Worm (Caenorhabditis elegans) whole organism, L1 larva: ENCODE results near the gene F40F12.9.

ENCODE experiments used
- C04F5.9 ChIP-seq: sonication (generic microtip); optimal IDR thresholded peaks from 2 replicates; lab custom pipeline; 2016; ENCODE audit warnings: missing genetic modification characterization, missing compliant biosample characterization
- C16A3.4 ChIP-seq: fragments of 150-350 bp; optimal IDR thresholded peaks from 2 replicates; lab custom pipeline; 2014; ENCODE audit warnings: missing biosample characterization, missing genetic modification characterization
- C34B4.2 ChIP-seq: sonication (generic microtip); optimal IDR thresholded peaks from 2 replicates; lab custom pipeline; 2017; ENCODE audit warnings: mild to moderate bottlenecking, missing genetic modification characterization, missing compliant biosample characterization
- alr-1 ChIP-seq: fragments of 200-800 bp; sonication (Bioruptor generic); optimal IDR thresholded peaks from 2 replicates; lab custom pipeline; 2018; ENCODE audit warnings: borderline replicate concordance, mild to moderate bottlenecking, missing genetic modification characterization, missing compliant biosample characterization
- aly-2 ChIP-seq: fragments of 150-350 bp; optimal IDR thresholded peaks from 2 replicates; lab custom pipeline; 2014; ENCODE audit warnings: missing biosample characterization, missing genetic modification characterization
- ama-1 ChIP-seq: fragments of 150-350 bp; optimal IDR thresholded peaks from 2 replicates; lab custom pipeline; 2014
- blmp-1 ChIP-seq: fragments of 150-350 bp; optimal IDR thresholded peaks from 2 replicates; lab custom pipeline; 2014; ENCODE audit warnings: missing biosample characterization, missing genetic modification characterization
- ceh-63 ChIP-seq: fragments of 200-800 bp; sonication (Bioruptor generic); optimal IDR thresholded peaks from 2 replicates; lab custom pipeline; 2018; ENCODE audit warnings: mild to moderate bottlenecking, missing genetic modification characterization, missing compliant biosample characterization
- ceh-90 ChIP-seq: sonication (generic microtip); optimal IDR thresholded peaks from 2 replicates; lab custom pipeline; 2016; ENCODE audit warnings: missing genetic modification characterization, missing compliant biosample characterization
- ces-1 ChIP-seq: fragments of 150-350 bp; optimal IDR thresholded peaks from 2 replicates; lab custom pipeline; 2014; ENCODE audit warnings: missing biosample characterization, missing genetic modification reagents, missing genetic modification characterization
- dpl-1 ChIP-seq, 3 experiments: fragments of 150-350 bp in 2 of 3; sonication (generic microtip) in 1 of 3; optimal IDR thresholded peaks; 2 replicates each; lab custom pipeline; 2014 to 2017; ENCODE audit warnings: missing biosample characterization in 3 of 3, missing genetic modification characterization in 3 of 3, missing genetic modification reagents in 3 of 3
- dsc-1 ChIP-seq: sonication (generic microtip); optimal IDR thresholded peaks from 2 replicates; lab custom pipeline; 2016; ENCODE audit warnings: mild to moderate bottlenecking, missing genetic modification characterization, missing compliant biosample characterization
- efl-1 ChIP-seq, 4 experiments: fragments of 150-350 bp; optimal IDR thresholded peaks in 3 of 4; peaks in 1 of 4; 1 replicate in 1 of 4; 2 replicates in 3 of 4; lab custom pipeline; 2014; ENCODE audit warnings: missing biosample characterization in 2 of 4, missing genetic modification characterization in 2 of 4, missing genetic modification reagents in 2 of 4
- egl-13 ChIP-seq: sonication (generic microtip); optimal IDR thresholded peaks from 2 replicates; lab custom pipeline; 2016; ENCODE audit warnings: missing genotype, missing genetic modification reagents, missing genetic modification characterization, missing compliant biosample characterization
- egl-27 ChIP-seq, 2 experiments: fragments of 150-350 bp in 1 of 2; sonication (generic microtip); optimal IDR thresholded peaks; 3 replicates each; lab custom pipeline; 2017 to 2018; ENCODE audit warnings: missing biosample characterization in 2 of 2, missing genetic modification characterization in 2 of 2, missing genetic modification reagents in 2 of 2
- elt-2 ChIP-seq: sonication (generic microtip); optimal IDR thresholded peaks from 2 replicates; lab custom pipeline; 2016; ENCODE audit warnings: missing genetic modification characterization, mild to moderate bottlenecking, inconsistent platforms, missing compliant biosample characterization, missing genetic modification reagents
- elt-3 ChIP-seq, 6 experiments: fragments of 150-350 bp in 1 of 6; sonication (generic microtip); optimal IDR thresholded peaks; 2 replicates each; lab custom pipeline; 2017 to 2018; ENCODE audit warnings: missing biosample characterization in 6 of 6, missing genetic modification characterization in 6 of 6, inconsistent platforms in 1 of 6
- fkh-10 ChIP-seq: sonication (generic microtip); optimal IDR thresholded peaks from 2 replicates; lab custom pipeline; 2017; ENCODE audit warnings: missing biosample characterization, missing genetic modification reagents, missing genetic modification characterization
- fkh-4 ChIP-seq: sonication (generic microtip); optimal IDR thresholded peaks from 2 replicates; lab custom pipeline; 2016; ENCODE audit warnings: missing compliant biosample characterization, missing genetic modification characterization, borderline replicate concordance
- fkh-8 ChIP-seq: sonication (generic microtip); optimal IDR thresholded peaks from 2 replicates; lab custom pipeline; 2016; ENCODE audit warnings: mild to moderate bottlenecking, missing genetic modification characterization, missing compliant biosample characterization
- fos-1 ChIP-seq: fragments of 150-350 bp; optimal IDR thresholded peaks from 2 replicates; lab custom pipeline; 2014; ENCODE audit warnings: missing biosample characterization, missing genetic modification characterization
- grh-1 ChIP-seq: fragments of 200-800 bp; sonication (Bioruptor generic); IDR thresholded peaks from 2 replicates; pipeline ENCODE4 v1.3.6; 2022; ENCODE audit warnings: missing genetic modification reagents, missing genetic modification characterization, missing compliant biosample characterization
- hlh-4 ChIP-seq: sonication (generic microtip); optimal IDR thresholded peaks from 2 replicates; lab custom pipeline; 2016; ENCODE audit warnings: mild to moderate bottlenecking, missing genetic modification characterization, missing compliant biosample characterization
- hpl-2 ChIP-seq: fragments of 150-350 bp; optimal IDR thresholded peaks from 2 replicates; lab custom pipeline; 2014; ENCODE audit warnings: missing biosample characterization, missing genetic modification reagents, missing genetic modification characterization
- isw-1 ChIP-seq: fragments of 200-800 bp; sonication (Bioruptor generic); IDR thresholded peaks from 2 replicates; pipeline ENCODE4 v1.3.6; 2022; ENCODE audit warnings: missing genetic modification characterization, missing compliant biosample characterization
- lin-35 ChIP-seq, 2 experiments: fragments of 150-350 bp; optimal IDR thresholded peaks; 2 replicates each; lab custom pipeline; 2014; ENCODE audit warnings: missing biosample characterization in 2 of 2, missing genetic modification characterization in 2 of 2, missing genetic modification reagents in 2 of 2
- lin-39 ChIP-seq: fragments of 150-350 bp; optimal IDR thresholded peaks from 2 replicates; lab custom pipeline; 2014; ENCODE audit warnings: missing biosample characterization, missing genetic modification reagents, missing genetic modification characterization
- mab-9 ChIP-seq: fragments of 200-800 bp; sonication (Bioruptor generic); IDR thresholded peaks from 2 replicates; pipeline ENCODE4 v1.3.6; 2022; ENCODE audit warnings: missing genetic modification reagents, missing genetic modification characterization, missing compliant biosample characterization
- mdl-1 ChIP-seq, 2 experiments: fragments of 150-350 bp; optimal IDR thresholded peaks; 2 replicates each; lab custom pipeline; 2014 to 2017; ENCODE audit warnings: missing biosample characterization in 2 of 2, missing genetic modification characterization in 2 of 2, inconsistent platforms in 1 of 2
- mef-2 ChIP-seq: fragments of 150-350 bp; optimal IDR thresholded peaks from 2 replicates; lab custom pipeline; 2014; ENCODE audit warnings: missing biosample characterization, missing genetic modification characterization
- nhr-12 ChIP-seq: sonication (generic microtip); optimal IDR thresholded peaks from 2 replicates; lab custom pipeline; 2017; ENCODE audit warnings: missing biosample characterization, missing genetic modification characterization
- nhr-19 ChIP-seq: fragments of 200-800 bp; sonication (Bioruptor generic); conservative IDR thresholded peaks from 2 replicates; pipeline ENCODE4 v1.3.6; 2022; ENCODE audit warnings: missing genetic modification characterization, missing compliant biosample characterization
- nhr-71 ChIP-seq: sonication (generic microtip); optimal IDR thresholded peaks from 2 replicates; lab custom pipeline; 2016; ENCODE audit warnings: mild to moderate bottlenecking, missing genetic modification characterization, moderate library complexity, missing compliant biosample characterization
- nhr-76 ChIP-seq: sonication (generic microtip); optimal IDR thresholded peaks from 2 replicates; lab custom pipeline; 2017; ENCODE audit warnings: missing biosample characterization, missing genetic modification characterization
- nhr-84 ChIP-seq: sonication (generic microtip); optimal IDR thresholded peaks from 2 replicates; lab custom pipeline; 2017; ENCODE audit warnings: missing biosample characterization, missing genetic modification characterization
- nhr-85 ChIP-seq: sonication (generic microtip); peaks from one replicate; lab custom pipeline; 2016; ENCODE audit warnings: missing genetic modification characterization, inconsistent platforms, missing compliant biosample characterization
- pag-3 ChIP-seq: sonication (generic microtip); optimal IDR thresholded peaks from 2 replicates; lab custom pipeline; 2017; ENCODE audit warnings: missing genetic modification characterization, mild to moderate bottlenecking, missing compliant biosample characterization, antibody characterized with exemption, borderline replicate concordance; ENCODE audit not compliant: insufficient read depth
- pqm-1 ChIP-seq: sonication (generic microtip); optimal IDR thresholded peaks from 3 replicates; lab custom pipeline; 2017; ENCODE audit warnings: missing biosample characterization, missing genetic modification characterization
- rnt-1 ChIP-seq: sonication (generic microtip); optimal IDR thresholded peaks from 2 replicates; lab custom pipeline; 2016; ENCODE audit warnings: mild to moderate bottlenecking, missing genetic modification characterization, moderate library complexity, missing compliant biosample characterization
- skn-1 ChIP-seq: fragments of 150-350 bp; optimal IDR thresholded peaks from 2 replicates; lab custom pipeline; 2014; ENCODE audit warnings: missing biosample characterization, missing genetic modification characterization
- snpc-4 ChIP-seq: fragments of 150-350 bp; optimal IDR thresholded peaks from 2 replicates; lab custom pipeline; 2014; ENCODE audit warnings: missing biosample characterization, missing genetic modification characterization
- snu-23 ChIP-seq: sonication (generic microtip); optimal IDR thresholded peaks from 2 replicates; lab custom pipeline; 2016; ENCODE audit warnings: missing genetic modification characterization, missing compliant biosample characterization
- sptf-1 ChIP-seq: fragments of 150-350 bp; optimal IDR thresholded peaks from 2 replicates; lab custom pipeline; 2014; ENCODE audit warnings: missing biosample characterization, missing genetic modification characterization
- sup-37 ChIP-seq: fragments of 200-800 bp; sonication (Bioruptor generic); optimal IDR thresholded peaks from 2 replicates; lab custom pipeline; 2018; ENCODE audit warnings: mild to moderate bottlenecking, missing genetic modification characterization, missing compliant biosample characterization
- swsn-7 ChIP-seq: sonication (generic microtip); optimal IDR thresholded peaks from 2 replicates; lab custom pipeline; 2016; ENCODE audit warnings: missing genetic modification characterization, missing compliant biosample characterization
- unc-130 ChIP-seq: fragments of 150-350 bp; optimal IDR thresholded peaks from 2 replicates; lab custom pipeline; 2017; ENCODE audit warnings: missing biosample characterization, missing genetic modification characterization, inconsistent platforms
- unc-30 ChIP-seq: sonication (generic microtip); optimal IDR thresholded peaks from 2 replicates; lab custom pipeline; 2017; ENCODE audit warnings: missing biosample characterization, missing genetic modification characterization
- unc-62 ChIP-seq: fragments of 150-350 bp; optimal IDR thresholded peaks from 2 replicates; lab custom pipeline; 2014; ENCODE audit warnings: missing biosample characterization, missing genetic modification reagents, missing genetic modification characterization
- unc-98 ChIP-seq: fragments of 200-800 bp; sonication (Bioruptor generic); IDR thresholded peaks from 2 replicates; pipeline ENCODE4 v1.3.6; 2022; ENCODE audit warnings: missing genetic modification characterization, missing compliant biosample characterization
- xbp-1 ChIP-seq: sonication (generic microtip); optimal IDR thresholded peaks from 2 replicates; lab custom pipeline; 2016; ENCODE audit warnings: missing genetic modification characterization, missing compliant biosample characterization
- zag-1 ChIP-seq: fragments of 150-350 bp; optimal IDR thresholded peaks from 2 replicates; lab custom pipeline; 2014; ENCODE audit warnings: missing biosample characterization, missing genetic modification characterization
- ztf-11 ChIP-seq, 2 experiments: sonication (generic microtip); optimal IDR thresholded peaks; 2 replicates each; lab custom pipeline; 2016 to 2017; ENCODE audit warnings: missing genetic modification characterization in 2 of 2, missing biosample characterization in 1 of 2, missing compliant biosample characterization in 1 of 2
- ztf-4 ChIP-seq: fragments of 150-350 bp; optimal IDR thresholded peaks from 2 replicates; lab custom pipeline; 2014; ENCODE audit warnings: missing biosample characterization, missing genetic modification characterization

The F40F12.9 gene

DNA sequence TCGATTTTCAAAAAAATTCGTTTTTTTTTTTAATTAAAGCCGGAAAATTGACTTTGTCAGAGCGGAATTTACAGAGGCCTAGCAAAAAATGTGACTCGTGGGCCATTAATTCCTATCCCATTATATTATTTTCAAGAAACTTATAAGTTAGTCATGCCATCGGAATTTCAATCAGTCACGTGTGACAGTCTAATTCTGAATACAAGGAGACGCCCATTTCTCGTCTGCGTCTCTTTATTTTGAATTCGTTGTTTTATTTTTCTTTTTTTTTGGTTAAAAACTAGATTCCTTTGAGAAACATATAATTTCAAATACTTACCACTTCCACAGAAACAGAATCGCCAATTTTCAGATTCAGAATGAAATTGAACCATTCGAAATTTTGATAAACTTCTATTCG, 2.4 kb upstream of the F40F12.9 start (continued):
- TF ChIP-seq sup-37 (GFP tag; lab: Kevin White, UChicago) (no peak), unc-30 (tag; lab: Kevin White, UChicago) (no peak), lin-39 (no peak), sptf-1 (tag; lab: Kevin White, UChicago) (no peak), fkh-4 (no peak), unc-130 (no peak), isw-1 (GFP tag; lab: Robert Waterston, UW) (no peak), elt-2 (tag; lab: Kevin White, UChicago) (no peak), swsn-7 (tag; lab: Kevin White, UChicago) (no peak), mdl-1 (tag; optimal IDR thresholded peaks at IDR 0.05; lab: Kevin White, UChicago) (no peak), blmp-1 (tag; lab: Kevin White, UChicago) (peak; percentile 41), ces-1 (GFP tag; lab: Kevin White, UChicago) (no peak), nhr-85 (tag; lab: Kevin White, UChicago) (peak; percentile 93), ztf-11 (tag; optimal IDR thresholded peaks at IDR 0.05; lab: Kevin White, UChicago) (no peak), ceh-90 (tag; lab: Kevin White, UChicago) (no peak), snu-23 (GFP tag; lab: Kevin White, UChicago) (peak; percentile 50), skn-1 (peak; percentile 4), fkh-8 (tag; lab: Kevin White, UChicago) (no peak), ama-1 (lab: Kevin White, UChicago) (no peak), C04F5.9 (tag; lab: Kevin White, UChicago) (no peak), egl-27 (tag; optimal IDR thresholded peaks at IDR 0.05; lab: Kevin White, UChicago) (no peak), mef-2 (tag; lab: Kevin White, UChicago) (no peak), rnt-1 (tag; lab: Kevin White, UChicago) (no peak), hlh-4 (no peak), nhr-71 (tag; lab: Kevin White, UChicago) (peak; percentile 49), zag-1 (no peak), efl-1 (optimal IDR thresholded peaks at IDR 0.05; lab: Kevin White, UChicago) (no peak), efl-1 (GFP tag; optimal IDR thresholded peaks at IDR 0.05 in 1 of 2; lab: Kevin White, UChicago) (no peak), elt-3 (tag; optimal IDR thresholded peaks at IDR 0.05; lab: Kevin White, UChicago) (peak in 1 of 6 experiments; percentile 36), egl-13 (tag; lab: Kevin White, UChicago) (no peak), alr-1 (tag; lab: Kevin White, UChicago) (no peak), nhr-76 (tag; lab: Kevin White, UChicago) (no peak), C16A3.4 (tag; lab: Kevin White, UChicago) (no peak), nhr-19 (GFP tag; lab: Robert Waterston, UW) (no peak), xbp-1 (tag; lab: Kevin White, UChicago) (no peak), ceh-63 (GFP tag; lab: Kevin White, UChicago) (no peak), unc-62 (no peak), fkh-10 (GFP tag; lab: Kevin White, UChicago) (no peak)

DNA sequence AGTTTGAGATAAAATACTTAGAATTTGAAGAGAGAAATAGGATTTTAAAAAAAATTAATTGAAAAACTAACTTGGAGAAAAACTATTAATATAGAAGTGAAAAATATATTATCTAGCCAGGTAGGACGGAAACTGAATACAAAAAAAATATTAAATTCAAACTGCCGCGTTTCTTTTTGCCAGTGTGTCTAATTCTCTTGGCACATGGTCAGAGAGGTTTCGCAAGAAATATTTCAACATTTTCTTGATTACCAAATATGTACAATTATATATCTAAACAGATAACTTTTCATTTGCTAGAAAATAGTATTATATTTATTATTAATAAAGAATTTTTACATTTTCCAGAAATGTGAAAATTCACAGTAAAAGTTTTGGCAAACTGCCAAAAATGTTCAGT, 1.4 kb downstream of the F40F12.9 start:
- TF ChIP-seq aly-2 (tag; lab: Kevin White, UChicago) (no peak), mef-2 (tag; lab: Kevin White, UChicago) (no peak), nhr-19 (GFP tag; lab: Robert Waterston, UW) (no peak), dsc-1 (tag; lab: Kevin White, UChicago) (no peak), nhr-12 (tag; lab: Kevin White, UChicago) (no peak), grh-1 (no peak), pqm-1 (tag; lab: Kevin White, UChicago) (no peak), ztf-4 (no peak), hpl-2 (GFP tag; lab: Kevin White, UChicago) (no peak), snpc-4 (tag; lab: Kevin White, UChicago) (no peak), lin-35 (GFP tag; optimal IDR thresholded peaks at IDR 0.05; lab: Kevin White, UChicago) (peak; percentile 43 to 76), pag-3 (tag; lab: Kevin White, UChicago) (no peak), dpl-1 (GFP tag; optimal IDR thresholded peaks at IDR 0.05; lab: Kevin White, UChicago) (peak; percentile 49 to 69 (median 64)), hlh-4 (no peak), skn-1 (peak; percentile 77), unc-98 (no peak), fos-1 (tag; lab: Kevin White, UChicago) (no peak), nhr-76 (tag; lab: Kevin White, UChicago) (no peak), C34B4.2 (tag; lab: Kevin White, UChicago) (no peak), ceh-63 (GFP tag; lab: Kevin White, UChicago) (no peak), nhr-84 (no peak), unc-62 (no peak), mab-9 (GFP tag; lab: Robert Waterston, UW) (no peak)
